Worm (Caenorhabditis elegans) whole organism, L2 larva: ENCODE data around the gene exp-1.

Experiments
- aly-2 ChIP-seq: fragments of 150-350 bp; optimal IDR thresholded peaks from 2 replicates; lab custom pipeline; 2014; ENCODE audit warnings: missing biosample characterization, missing genetic modification characterization
- ama-1 ChIP-seq: fragments of 150-350 bp; optimal IDR thresholded peaks from 2 replicates; lab custom pipeline; 2018; ENCODE audit warnings: inconsistent platforms
- blmp-1 ChIP-seq: sonication (generic microtip); optimal IDR thresholded peaks from 2 replicates; lab custom pipeline; 2017; ENCODE audit warnings: missing genetic modification characterization, mild to moderate bottlenecking, missing compliant biosample characterization, antibody characterized with exemption, moderate library complexity; ENCODE audit not compliant: insufficient read depth
- ceh-82 ChIP-seq: fragments of 150-350 bp; optimal IDR thresholded peaks from 2 replicates; lab custom pipeline; 2014; ENCODE audit warnings: missing biosample characterization, missing genetic modification characterization
- dmd-4 ChIP-seq: sonication (generic microtip); optimal IDR thresholded peaks from 2 replicates; lab custom pipeline; 2017; ENCODE audit warnings: missing biosample characterization, missing genetic modification characterization
- elt-1 ChIP-seq: fragments of 150-350 bp; optimal IDR thresholded peaks from 2 replicates; lab custom pipeline; 2014; ENCODE audit warnings: missing biosample characterization, missing genetic modification characterization
- fos-1 ChIP-seq: fragments of 150-350 bp; optimal IDR thresholded peaks from 2 replicates; lab custom pipeline; 2014; ENCODE audit warnings: missing biosample characterization, missing genetic modification characterization
- lin-39 ChIP-seq: fragments of 150-350 bp; optimal IDR thresholded peaks from 2 replicates; lab custom pipeline; 2014; ENCODE audit warnings: missing biosample characterization, missing genetic modification reagents, missing genetic modification characterization
- mab-5 ChIP-seq: fragments of 150-350 bp; optimal IDR thresholded peaks from 2 replicates; lab custom pipeline; 2014; ENCODE audit warnings: missing biosample characterization, missing genetic modification characterization
- nhr-11 ChIP-seq: fragments of 150-350 bp; optimal IDR thresholded peaks from 2 replicates; lab custom pipeline; 2014; ENCODE audit warnings: missing biosample characterization, missing genetic modification characterization
- nhr-21 ChIP-seq: fragments of 150-350 bp; optimal IDR thresholded peaks from 2 replicates; lab custom pipeline; 2014; ENCODE audit warnings: missing biosample characterization, missing genetic modification characterization
- nhr-23 ChIP-seq: fragments of 150-350 bp; optimal IDR thresholded peaks from 2 replicates; lab custom pipeline; 2014; ENCODE audit warnings: missing biosample characterization, missing genetic modification reagents, missing genetic modification characterization
- unc-39 ChIP-seq: fragments of 150-350 bp; optimal IDR thresholded peaks from 2 replicates; lab custom pipeline; 2014; ENCODE audit warnings: missing biosample characterization, missing genetic modification characterization

ce11 chrII:6132595-6132994, 28.3 kb downstream of the exp-1 start, which contains the start of gene abts-3:
- TF ChIP-seq dmd-4 = no peak
- TF ChIP-seq aly-2 (tag; lab: Kevin White, UChicago) = no peak
- TF ChIP-seq nhr-21 (tag; lab: Kevin White, UChicago) = no peak
- TF ChIP-seq blmp-1 = no peak
- no peak for TF ChIP-seq nhr-23 (tag; lab: Kevin White, UChicago)
- no peak for TF ChIP-seq ama-1 (lab: Kevin White, UChicago)
- TF ChIP-seq fos-1 (tag; lab: Kevin White, UChicago) = no peak
- TF ChIP-seq ceh-82 (tag; lab: Kevin White, UChicago) = no peak
- no peak for TF ChIP-seq unc-39 (tag; lab: Kevin White, UChicago)
- no peak for TF ChIP-seq mab-5 (tag; lab: Kevin White, UChicago)
- no peak for TF ChIP-seq nhr-11 (tag; lab: Kevin White, UChicago)
- no peak for TF ChIP-seq lin-39 (tag; lab: Kevin White, UChicago)
- no peak for TF ChIP-seq elt-1 (tag; lab: Kevin White, UChicago)
